Fruit fly (Drosophila melanogaster): ENCODE results near the gene Cul6.

Cul6 gene

DNA sequence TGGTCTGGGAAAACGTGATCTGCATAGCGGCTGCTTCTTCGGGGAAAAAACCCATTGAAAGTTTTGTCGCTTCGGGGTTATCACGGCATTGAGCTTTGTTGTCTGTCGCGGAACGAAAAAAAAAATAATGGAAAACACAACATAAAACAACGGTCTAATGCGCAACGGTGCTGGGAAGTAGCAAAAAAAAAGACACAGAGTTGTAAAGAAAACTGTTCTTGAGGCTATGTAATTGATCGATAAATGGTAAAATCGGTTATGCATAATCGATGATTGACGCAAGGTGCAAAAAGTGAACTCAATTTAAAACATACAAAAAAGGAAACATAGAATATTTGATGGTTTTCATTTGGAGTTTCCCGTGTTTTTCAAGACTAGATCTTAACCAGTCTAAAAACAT, 19.8 kb upstream of the Cul6 start:
- TF ChIP-seq CG7045 (GFP tag; optimal IDR thresholded peaks at IDR 0.05) (no peak), CG7101 (tag; optimal IDR thresholded peaks at IDR 0.05) (no peak), CG5204 (GFP tag; optimal IDR thresholded peaks at IDR 0.05) (no peak), bab1 (GFP tag; optimal IDR thresholded peaks at IDR 0.05) (no peak), cnc (optimal IDR thresholded peaks at IDR 0.05) (no peak), CG11617 (GFP tag; optimal IDR thresholded peaks at IDR 0.05) (no peak), CG14711 (tag; optimal IDR thresholded peaks at IDR 0.05) (no peak), Crg-1 (GFP tag; optimal IDR thresholded peaks at IDR 0.05) (no peak), cic (GFP tag; optimal IDR thresholded peaks at IDR 0.05) (no peak), ovo (GFP tag; optimal IDR thresholded peaks at IDR 0.05) (no peak), Hr96 (GFP tag; optimal IDR thresholded peaks at IDR 0.05) (no peak), CG12768 (GFP tag; optimal IDR thresholded peaks at IDR 0.05) (no peak)

DNA sequence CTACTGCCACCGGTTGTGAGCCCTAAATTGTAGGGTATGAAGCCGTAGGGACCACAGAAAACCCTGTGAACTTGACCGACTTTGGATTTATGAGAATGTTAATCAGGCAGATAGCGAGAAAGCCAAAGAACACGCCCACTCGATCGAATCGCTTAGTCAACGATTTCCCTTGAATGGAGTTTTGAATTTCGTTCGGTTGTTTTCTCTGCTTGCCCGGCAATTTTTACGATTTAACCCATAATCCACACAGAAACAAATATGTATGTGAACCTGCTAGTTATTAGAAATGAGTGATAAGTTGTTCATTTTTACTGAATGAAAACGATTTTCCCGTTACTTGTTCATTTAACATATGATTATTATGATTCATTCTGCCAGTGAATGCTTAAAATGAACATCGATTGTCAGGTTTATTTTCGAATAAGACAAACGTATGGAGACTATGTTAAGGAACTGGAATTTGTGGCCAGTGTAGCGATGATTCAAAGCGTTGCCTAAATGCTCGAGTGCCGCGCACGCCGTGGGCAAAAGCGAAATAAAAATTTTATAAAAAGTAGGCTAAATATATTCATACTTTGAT, 18.7 kb upstream of the Cul6 start:
- TF ChIP-seq ovo (GFP tag; optimal IDR thresholded peaks at IDR 0.05) (no peak), CG11617 (GFP tag; optimal IDR thresholded peaks at IDR 0.05) (no peak), tj (GFP tag; optimal IDR thresholded peaks at IDR 0.05) (peak; percentile 90), bab1 (GFP tag; optimal IDR thresholded peaks at IDR 0.05) (peak; percentile 36), Hr96 (GFP tag; optimal IDR thresholded peaks at IDR 0.05) (no peak), cic (GFP tag; optimal IDR thresholded peaks at IDR 0.05) (no peak), CG7045 (GFP tag; optimal IDR thresholded peaks at IDR 0.05) (no peak), toe (GFP tag; optimal IDR thresholded peaks at IDR 0.05) (no peak), cnc (optimal IDR thresholded peaks at IDR 0.05) (no peak)

DNA sequence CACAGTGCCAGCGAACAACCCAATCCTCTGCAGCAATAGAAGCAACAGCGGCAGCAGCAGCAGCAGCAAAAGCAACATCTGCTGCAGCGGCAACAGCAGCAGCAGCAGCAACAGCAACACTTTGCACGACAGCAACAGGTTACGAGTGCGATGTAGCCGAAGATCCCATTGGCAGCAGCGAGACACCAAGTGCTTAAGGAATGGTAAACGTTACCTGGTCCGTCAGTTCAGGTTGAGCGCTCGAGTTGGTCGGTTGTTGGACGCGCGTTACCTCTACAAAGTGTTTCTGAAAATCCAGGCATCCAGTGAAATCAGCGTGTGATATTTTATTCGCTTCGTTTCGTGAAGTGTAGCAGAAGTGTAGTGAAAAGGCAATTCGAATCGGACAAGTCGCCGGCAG, 17.3 kb upstream of the Cul6 start, which contains the start of gene CG17672:
CG17672 (plus strand) TSS at position 223 of the 400 bp plus-strand sequence.
- TF ChIP-seq CG33017 (tag; optimal IDR thresholded peaks at IDR 0.05) (no peak), CG11617 (GFP tag; optimal IDR thresholded peaks at IDR 0.05) (no peak), kay (GFP tag; ENCODE audit: borderline replicate concordance) (no peak), Mnt (GFP tag; optimal IDR thresholded peaks at IDR 0.05) (no peak), CG5204 (GFP tag; optimal IDR thresholded peaks at IDR 0.05) (no peak), cic (GFP tag; optimal IDR thresholded peaks at IDR 0.05) (no peak), CG1620 (GFP tag; optimal IDR thresholded peaks at IDR 0.05) (no peak), cnc (optimal IDR thresholded peaks at IDR 0.05) (no peak), Hr96 (GFP tag; optimal IDR thresholded peaks at IDR 0.05) (no peak), Clk (GFP tag; optimal IDR thresholded peaks at IDR 0.05) (no peak), pad (GFP tag; optimal IDR thresholded peaks at IDR 0.05) (no peak), CG14711 (tag; optimal IDR thresholded peaks at IDR 0.05) (no peak), bab1 (GFP tag; optimal IDR thresholded peaks at IDR 0.05) (no peak), Crg-1 (GFP tag; optimal IDR thresholded peaks at IDR 0.05) (no peak), tj (GFP tag; optimal IDR thresholded peaks at IDR 0.05) (no peak), CG7045 (GFP tag; optimal IDR thresholded peaks at IDR 0.05) (no peak)

DNA sequence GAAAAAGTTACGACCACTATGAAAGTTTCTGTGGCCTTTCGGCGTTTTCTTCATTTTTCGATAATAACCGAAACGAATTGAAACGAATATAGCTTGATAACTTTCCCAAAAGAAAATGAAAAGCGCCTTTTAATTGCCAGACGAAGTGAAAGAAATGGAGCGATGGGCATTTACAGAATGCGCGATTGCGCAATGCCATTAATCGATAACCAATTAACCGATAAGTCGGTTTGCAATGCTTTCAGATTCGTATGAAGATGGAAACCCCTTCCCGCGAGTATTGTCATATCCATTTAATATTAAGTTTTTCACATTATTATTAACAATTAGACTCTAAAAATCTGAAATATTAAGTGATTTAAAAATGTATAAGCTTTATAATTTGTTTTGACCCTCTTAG, 15.8 kb upstream of the Cul6 start:
- no peak for TF ChIP-seq CG5204 (GFP tag; optimal IDR thresholded peaks at IDR 0.05)
- no peak for TF ChIP-seq Mnt (GFP tag; optimal IDR thresholded peaks at IDR 0.05)
- no peak for TF ChIP-seq toe (GFP tag; optimal IDR thresholded peaks at IDR 0.05)
- no peak for TF ChIP-seq cic (GFP tag; optimal IDR thresholded peaks at IDR 0.05)
- TF ChIP-seq Crg-1 (GFP tag; optimal IDR thresholded peaks at IDR 0.05) = no peak
- no peak for TF ChIP-seq pad (GFP tag; optimal IDR thresholded peaks at IDR 0.05)
- no peak for TF ChIP-seq CG12768 (GFP tag; optimal IDR thresholded peaks at IDR 0.05)
- no peak for TF ChIP-seq cnc (optimal IDR thresholded peaks at IDR 0.05)
- no peak for TF ChIP-seq kay (GFP tag; ENCODE audit: borderline replicate concordance)
- TF ChIP-seq bab1 (GFP tag; optimal IDR thresholded peaks at IDR 0.05) = no peak
- TF ChIP-seq Hr96 (GFP tag; optimal IDR thresholded peaks at IDR 0.05) = no peak

DNA sequence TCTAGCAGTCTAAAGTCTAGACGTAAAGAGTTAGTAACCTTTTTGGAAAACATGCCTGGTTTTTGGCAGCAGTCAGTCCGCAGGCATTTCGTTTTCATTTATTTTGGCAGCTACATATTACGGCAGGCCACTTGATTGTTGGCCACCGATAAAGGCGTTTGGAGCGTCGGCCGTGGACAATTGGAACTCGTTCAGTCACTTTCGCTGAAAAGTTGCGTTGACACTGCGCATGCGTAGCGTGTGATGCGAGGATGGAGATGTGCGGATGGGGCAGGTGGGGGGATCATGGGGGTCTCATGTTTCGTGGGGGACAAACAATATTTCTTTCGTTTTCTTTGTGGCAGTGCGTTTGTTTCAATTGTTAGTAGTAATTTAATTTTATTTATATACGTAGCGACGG, 15.4 kb upstream of the Cul6 start:
- TF ChIP-seq kay (GFP tag; ENCODE audit: borderline replicate concordance) (no peak), cnc (optimal IDR thresholded peaks at IDR 0.05) (no peak), CG1620 (GFP tag; optimal IDR thresholded peaks at IDR 0.05) (no peak), toe (GFP tag; optimal IDR thresholded peaks at IDR 0.05) (no peak), Clk (GFP tag; optimal IDR thresholded peaks at IDR 0.05) (no peak), CG5204 (GFP tag; optimal IDR thresholded peaks at IDR 0.05) (no peak), cic (GFP tag; optimal IDR thresholded peaks at IDR 0.05) (no peak), Crg-1 (GFP tag; optimal IDR thresholded peaks at IDR 0.05) (no peak), bab1 (GFP tag; optimal IDR thresholded peaks at IDR 0.05) (no peak), CG14711 (tag; optimal IDR thresholded peaks at IDR 0.05) (no peak), Mnt (GFP tag; optimal IDR thresholded peaks at IDR 0.05) (no peak), CG7045 (GFP tag; optimal IDR thresholded peaks at IDR 0.05) (no peak)

DNA sequence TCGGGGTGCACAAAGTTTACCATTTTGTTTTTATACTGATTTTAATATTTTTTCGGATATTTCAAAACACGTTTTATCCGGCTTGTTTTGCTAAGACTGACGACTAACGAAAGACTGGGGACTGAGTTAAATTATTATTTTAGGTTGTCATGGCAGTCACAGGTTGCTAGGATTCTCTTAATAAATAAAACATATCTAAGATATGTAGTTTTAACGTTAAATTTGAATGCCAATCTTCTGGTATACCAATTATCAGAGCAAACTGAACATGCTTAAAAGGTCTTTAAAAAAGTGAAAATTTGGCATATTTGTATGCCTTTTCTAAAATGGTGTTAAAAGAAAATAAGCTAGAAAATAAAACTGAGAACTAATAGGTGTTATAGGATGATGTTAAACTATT, 14.9 kb upstream of the Cul6 start, which contains the start of gene Zmynd10:
Zmynd10 (minus strand) TSS at position 101 of the 400 bp plus-strand sequence.
- TF ChIP-seq kay (GFP tag; ENCODE audit: borderline replicate concordance) = peak; percentile 43
- no peak for TF ChIP-seq Crg-1 (GFP tag; optimal IDR thresholded peaks at IDR 0.05)
- TF ChIP-seq bab1 (GFP tag; optimal IDR thresholded peaks at IDR 0.05) = no peak

DNA sequence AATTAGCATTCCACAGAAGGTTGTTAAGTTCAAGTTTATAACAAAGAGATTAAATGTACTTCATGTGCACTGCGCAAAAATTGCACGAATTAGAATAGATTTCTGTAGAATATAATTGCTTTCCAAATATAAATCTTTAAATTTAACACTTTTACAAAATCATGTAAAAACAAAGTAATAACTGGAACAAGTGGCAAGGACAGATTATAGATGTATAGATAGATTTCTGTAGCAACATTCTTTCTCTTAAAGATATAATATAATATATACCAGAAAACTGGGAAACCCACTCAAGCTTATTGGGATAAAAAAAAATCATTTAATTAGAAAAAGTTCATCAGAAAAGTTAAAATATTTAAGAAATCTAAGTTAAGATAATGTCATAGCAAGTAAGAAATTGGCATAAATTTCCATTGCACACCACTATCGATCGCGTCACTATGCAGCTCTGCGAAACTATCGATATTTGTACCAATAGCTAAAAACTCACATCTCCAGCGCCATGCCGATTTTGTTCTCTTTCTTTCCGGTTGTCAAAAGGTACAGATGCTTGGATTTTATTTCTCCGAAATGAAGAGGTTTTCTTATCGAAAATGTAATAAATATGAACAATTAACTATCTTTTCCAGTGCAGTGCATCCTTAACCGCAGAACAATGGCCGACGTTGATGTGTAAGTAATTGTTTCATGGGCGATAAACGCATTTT, 11.5 kb upstream of the Cul6 start, which contains the start of gene RpS12:
RpS12 (plus strand) TSS at position 499 of the 707 bp plus-strand sequence.
- TF ChIP-seq CG7045 (GFP tag; optimal IDR thresholded peaks at IDR 0.05) (peak; percentile 80), CG7101 (tag; optimal IDR thresholded peaks at IDR 0.05) (peak; percentile 81), cnc (optimal IDR thresholded peaks at IDR 0.05) (no peak), Crg-1 (GFP tag; optimal IDR thresholded peaks at IDR 0.05) (peak; percentile 57), toe (GFP tag; optimal IDR thresholded peaks at IDR 0.05) (peak; percentile 81), Hr96 (GFP tag; optimal IDR thresholded peaks at IDR 0.05) (peak; percentile 86), Mnt (GFP tag; optimal IDR thresholded peaks at IDR 0.05) (peak; percentile 82), CG11617 (GFP tag; optimal IDR thresholded peaks at IDR 0.05) (peak; percentile 83), Clk (GFP tag; optimal IDR thresholded peaks at IDR 0.05) (peak; percentile 67), pad (GFP tag; optimal IDR thresholded peaks at IDR 0.05) (peak; percentile 58), CG1620 (GFP tag; optimal IDR thresholded peaks at IDR 0.05) (peak; percentile 92), ovo (GFP tag; optimal IDR thresholded peaks at IDR 0.05) (peak; percentile 77), kay (GFP tag; ENCODE audit: borderline replicate concordance) (peak; percentile 86), CG5204 (GFP tag; optimal IDR thresholded peaks at IDR 0.05) (peak; percentile 78), cic (GFP tag; optimal IDR thresholded peaks at IDR 0.05) (no peak), CG14711 (tag; optimal IDR thresholded peaks at IDR 0.05) (no peak), bab1 (GFP tag; optimal IDR thresholded peaks at IDR 0.05) (peak; percentile 64), CG12768 (GFP tag; optimal IDR thresholded peaks at IDR 0.05) (peak; percentile 70), CG33017 (tag; optimal IDR thresholded peaks at IDR 0.05) (peak; percentile 61), tj (GFP tag; optimal IDR thresholded peaks at IDR 0.05) (peak; percentile 56)

All from whole organism, adult.